Worm (Caenorhabditis elegans): Measurements from ENCODE around the gene T28F3.5.

T28F3.5 gene

DNA sequence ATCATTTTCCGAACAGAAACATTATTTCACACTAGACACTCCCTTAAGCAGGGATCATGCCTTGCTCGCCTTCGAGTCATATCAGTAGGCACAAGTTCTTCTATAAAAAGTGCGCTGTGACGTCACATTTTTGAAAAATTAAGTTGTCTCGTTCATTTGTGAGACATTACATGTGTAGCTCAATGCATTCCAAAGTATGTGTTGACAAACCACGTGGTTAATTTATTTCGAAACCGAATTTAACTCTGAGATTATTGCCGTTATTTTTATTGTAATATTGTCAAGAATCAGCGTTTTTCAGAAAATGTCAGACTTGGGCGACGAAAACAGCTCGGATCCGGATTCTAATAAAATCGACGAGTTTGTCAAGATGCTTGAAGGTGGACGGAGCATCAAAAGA, at the start of gene T28F3.5:
Gene T28F3.5 (plus strand): TSS at position 301 of the 400 bp plus-strand sequence.
- TF ChIP-seq C16A3.4 (tag; optimal IDR thresholded peaks at IDR 0.05) (no peak), efl-1 (optimal IDR thresholded peaks at IDR 0.05) (no peak), efl-1 (GFP tag; optimal IDR thresholded peaks at IDR 0.05 in 1 of 2) (peak in 1 of 2 experiments; percentile 84)

DNA sequence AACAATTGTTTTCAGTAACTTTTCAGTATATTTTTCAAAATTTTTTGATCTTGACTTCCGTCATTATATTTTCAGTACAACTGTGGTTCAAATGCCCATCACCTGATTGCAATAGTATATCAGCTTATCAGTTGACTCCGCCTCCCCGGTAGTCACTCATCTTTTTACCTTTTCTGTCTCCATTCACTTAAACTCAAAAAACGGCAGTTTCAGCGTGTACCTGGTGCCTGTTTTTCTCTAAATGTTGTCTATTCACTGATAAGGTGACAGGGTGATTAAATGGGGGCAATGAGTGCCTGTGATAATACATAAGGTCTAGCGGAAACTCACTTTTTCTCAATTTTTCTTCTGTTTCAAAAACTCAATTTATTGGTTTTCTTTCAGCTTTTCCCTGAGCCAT, 49.4 kb upstream of the T28F3.5 start, which contains the start of gene ZK550.2:
Gene ZK550.2 (plus strand): TSS at position 385 of the 400 bp plus-strand sequence.
- TF ChIP-seq pag-3 (tag; optimal IDR thresholded peaks at IDR 0.05; ENCODE audit: borderline replicate concordance, insufficient read depth): no peak
- TF ChIP-seq aly-2 (tag; optimal IDR thresholded peaks at IDR 0.05): no peak
- peak in 1 of 2 experiments; percentile 67 for TF ChIP-seq lin-35 (GFP tag; optimal IDR thresholded peaks at IDR 0.05)
- TF ChIP-seq pqm-1 (tag; optimal IDR thresholded peaks at IDR 0.05): peak; percentile 95
- no peak for TF ChIP-seq unc-98 (GFP tag; IDR thresholded peaks at IDR 0.05)
- no peak for TF ChIP-seq fkh-4 (tag; optimal IDR thresholded peaks at IDR 0.05; ENCODE audit: borderline replicate concordance)
- TF ChIP-seq elt-2 (tag; optimal IDR thresholded peaks at IDR 0.05): peak; percentile 99
- TF ChIP-seq sox-4 (tag; optimal IDR thresholded peaks at IDR 0.05): no peak
- peak; percentile 62 for TF ChIP-seq jun-1 (tag; optimal IDR thresholded peaks at IDR 0.05)
- peak; percentile 21 for TF ChIP-seq nhr-90 (tag; optimal IDR thresholded peaks at IDR 0.05; ENCODE audit: poor library complexity)
- no peak for TF ChIP-seq nhr-47 (tag; optimal IDR thresholded peaks at IDR 0.05)
- TF ChIP-seq efl-3 (GFP tag; optimal IDR thresholded peaks at IDR 0.05): no peak
- TF ChIP-seq hlh-4 (tag; optimal IDR thresholded peaks at IDR 0.05): no peak
- TF ChIP-seq nhr-12 (tag; optimal IDR thresholded peaks at IDR 0.05): no peak
- TF ChIP-seq unc-130 (tag; optimal IDR thresholded peaks at IDR 0.05): no peak
- peak; percentile 37 for TF ChIP-seq nhr-20 (tag; optimal IDR thresholded peaks at IDR 0.05)
- TF ChIP-seq ama-1 (optimal IDR thresholded peaks at IDR 0.05): no peak
- no peak for TF ChIP-seq pax-3 (tag; optimal IDR thresholded peaks at IDR 0.05)
- TF ChIP-seq lin-13 (GFP tag; optimal IDR thresholded peaks at IDR 0.05): no peak
- TF ChIP-seq zag-1 (tag; optimal IDR thresholded peaks at IDR 0.05): no peak

DNA sequence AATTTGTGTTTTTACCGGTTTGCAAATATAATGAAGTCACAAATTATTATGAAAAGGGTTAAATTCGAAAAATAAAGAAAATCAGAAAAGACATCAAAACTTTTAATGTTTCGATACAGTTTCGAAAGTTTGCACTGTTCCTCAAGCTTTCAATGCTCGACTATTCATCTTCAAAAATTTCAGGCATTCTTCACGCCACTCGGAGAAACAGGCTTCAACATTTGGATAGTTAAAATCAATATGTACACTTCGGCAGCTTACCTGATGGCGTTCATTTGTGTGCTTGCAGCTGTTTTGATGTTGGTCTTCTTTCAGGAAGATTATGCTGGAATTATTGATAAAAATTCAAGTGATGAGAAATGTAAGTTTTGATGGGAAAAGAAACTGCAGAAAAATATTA, 47.4 kb upstream of the T28F3.5 start:
- TF ChIP-seq nhr-85 (tag) (peak; percentile 46), grh-1 (GFP tag; IDR thresholded peaks at IDR 0.05) (no peak), lin-14 (GFP tag; optimal IDR thresholded peaks at IDR 0.05) (no peak), fkh-8 (tag; optimal IDR thresholded peaks at IDR 0.05) (no peak), efl-1 (optimal IDR thresholded peaks at IDR 0.05) (no peak), efl-1 (GFP tag; optimal IDR thresholded peaks at IDR 0.05 in 1 of 2) (peak in 1 of 2 experiments; percentile 73)

DNA sequence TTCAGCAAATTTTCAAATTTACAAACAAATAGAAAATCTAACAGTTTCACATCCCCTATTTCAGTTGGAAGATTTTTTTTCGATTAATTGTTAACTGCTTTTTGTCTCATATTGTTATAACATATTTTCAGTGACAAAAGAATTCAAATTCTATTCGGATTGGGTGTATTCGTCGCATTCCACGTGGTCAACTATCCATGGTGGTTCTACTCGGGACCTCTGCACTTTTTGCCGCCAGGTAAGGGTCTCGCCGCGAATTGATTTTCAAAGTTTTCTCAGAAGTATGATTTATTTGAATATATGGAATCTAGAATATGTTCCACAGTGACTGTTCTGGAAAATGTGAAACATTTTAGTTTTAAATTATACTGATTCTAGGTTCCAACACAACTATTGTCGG, 46.1 kb upstream of the T28F3.5 start:
- TF ChIP-seq ceh-8 (GFP tag; optimal IDR thresholded peaks at IDR 0.05) (no peak), fkh-10 (GFP tag; optimal IDR thresholded peaks at IDR 0.05) (no peak), unc-130 (tag; optimal IDR thresholded peaks at IDR 0.05) (no peak), rnt-1 (tag; optimal IDR thresholded peaks at IDR 0.05) (no peak), zag-1 (tag; optimal IDR thresholded peaks at IDR 0.05) (no peak), fkh-4 (tag; optimal IDR thresholded peaks at IDR 0.05; ENCODE audit: borderline replicate concordance) (no peak), hpl-2 (GFP tag; optimal IDR thresholded peaks at IDR 0.05) (no peak), nhr-71 (tag; optimal IDR thresholded peaks at IDR 0.05) (no peak), vab-15 (tag; optimal IDR thresholded peaks at IDR 0.05) (no peak), lin-35 (GFP tag; optimal IDR thresholded peaks at IDR 0.05) (no peak), blmp-1 (tag; optimal IDR thresholded peaks at IDR 0.05) (no peak), mab-9 (GFP tag; IDR thresholded peaks at IDR 0.05) (no peak), egl-27 (tag; optimal IDR thresholded peaks at IDR 0.05) (no peak), pag-3 (tag; optimal IDR thresholded peaks at IDR 0.05; ENCODE audit: borderline replicate concordance, insufficient read depth) (no peak), egl-13 (tag; optimal IDR thresholded peaks at IDR 0.05) (no peak), C34B4.2 (tag; optimal IDR thresholded peaks at IDR 0.05) (no peak)
